Worm (Caenorhabditis elegans) whole organism, dauer: Measurements from ENCODE around the gene mma-1.

Experiments
- unc-62 ChIP-seq: sonication (generic microtip); optimal IDR thresholded peaks from 2 replicates; lab custom pipeline; 2017; ENCODE audit warnings: missing biosample characterization, missing genetic modification reagents, missing genetic modification characterization

mma-1 gene

ce11 chrV:12601835-12602234, 5.7 kb upstream of the mma-1 start:
- TF ChIP-seq unc-62 (GFP tag; lab: Kevin White, UChicago), result no peak

ce11 chrV:12599510-12600242, 3.6 kb upstream of the mma-1 start, which contains the start of gene C14C10.5:
Gene C14C10.5 (plus strand): TSS chrV:12600192.
- TF ChIP-seq unc-62 (GFP tag; lab: Kevin White, UChicago), result no peak

- TF ChIP-seq unc-62 (GFP tag; lab: Kevin White, UChicago), result no peak
These were observed 3.0 kb upstream of the mma-1 start, which contains the start of the genes C14C10.10 and ril-2 for ce11 chrV:12599110-12599509. Gene C14C10.10 (minus strand): TSS chrV:12599128. Gene ril-2 (minus strand): TSS chrV:12599157.

- no peak for TF ChIP-seq unc-62 (GFP tag; lab: Kevin White, UChicago)
These were observed 699 bp upstream of the mma-1 start for ce11 chrV:12596795-12597194.

- no peak for TF ChIP-seq unc-62 (GFP tag; lab: Kevin White, UChicago)
These were observed 3.7 kb downstream of the mma-1 start, which contains the start of gene C14C10.2 for ce11 chrV:12592379-12592778. Gene C14C10.2 (minus strand): TSS chrV:12592479.

- no peak for TF ChIP-seq unc-62 (GFP tag; lab: Kevin White, UChicago)
These were observed 5.5 kb downstream of the mma-1 start, which contains the start of gene ttr-43 for ce11 chrV:12590601-12591000. Gene ttr-43 (minus strand): TSS chrV:12590701.

- no peak for TF ChIP-seq unc-62 (GFP tag; lab: Kevin White, UChicago)
These were observed 8.1 kb downstream of the mma-1 start, which contains the start of gene C14C10.1 for ce11 chrV:12588030-12588429. Gene C14C10.1 (plus strand): TSS chrV:12588330.

ce11 chrV:12586793-12587192, 9.3 kb downstream of the mma-1 start:
- TF ChIP-seq unc-62 (GFP tag; lab: Kevin White, UChicago), result no peak

- TF ChIP-seq unc-62 (GFP tag; lab: Kevin White, UChicago), result no peak
These were observed 11.3 kb downstream of the mma-1 start for ce11 chrV:12584771-12585170.

ce11 chrV:12583421-12583820, 12.7 kb downstream of the mma-1 start:
- no peak for TF ChIP-seq unc-62 (GFP tag; lab: Kevin White, UChicago)

ce11 chrV:12579299-12579698, 16.8 kb downstream of the mma-1 start, which contains the start of gene E02A10.3:
Gene E02A10.3 (plus strand): TSS chrV:12579599.
- TF ChIP-seq unc-62 (GFP tag; lab: Kevin White, UChicago), result no peak

- TF ChIP-seq unc-62 (GFP tag; lab: Kevin White, UChicago), result no peak
These were observed 19.6 kb downstream of the mma-1 start, which contains the start of gene grl-23 for ce11 chrV:12576495-12576947. Gene grl-23 (minus strand): TSS chrV:12576897.

- TF ChIP-seq unc-62 (GFP tag; lab: Kevin White, UChicago), result no peak
These were observed 20.2 kb downstream of the mma-1 start for ce11 chrV:12575846-12576245.

- TF ChIP-seq unc-62 (GFP tag; lab: Kevin White, UChicago), result no peak
These were observed 25.8 kb downstream of the mma-1 start for ce11 chrV:12570271-12570670.

- TF ChIP-seq unc-62 (GFP tag; lab: Kevin White, UChicago), result no peak
These were observed 28.2 kb downstream of the mma-1 start, which contains the start of gene E02A10.4 for ce11 chrV:12567850-12568249. Gene E02A10.4 (minus strand): TSS chrV:12567950.

ce11 chrV:12567312-12567711, 28.8 kb downstream of the mma-1 start:
- no peak for TF ChIP-seq unc-62 (GFP tag; lab: Kevin White, UChicago)

- no peak for TF ChIP-seq unc-62 (GFP tag; lab: Kevin White, UChicago)
These were observed 31.2 kb downstream of the mma-1 start for ce11 chrV:12564902-12565301.
